Fruit fly (Drosophila melanogaster): ENCODE results near the gene Arl4.

Arl4 gene

DNA sequence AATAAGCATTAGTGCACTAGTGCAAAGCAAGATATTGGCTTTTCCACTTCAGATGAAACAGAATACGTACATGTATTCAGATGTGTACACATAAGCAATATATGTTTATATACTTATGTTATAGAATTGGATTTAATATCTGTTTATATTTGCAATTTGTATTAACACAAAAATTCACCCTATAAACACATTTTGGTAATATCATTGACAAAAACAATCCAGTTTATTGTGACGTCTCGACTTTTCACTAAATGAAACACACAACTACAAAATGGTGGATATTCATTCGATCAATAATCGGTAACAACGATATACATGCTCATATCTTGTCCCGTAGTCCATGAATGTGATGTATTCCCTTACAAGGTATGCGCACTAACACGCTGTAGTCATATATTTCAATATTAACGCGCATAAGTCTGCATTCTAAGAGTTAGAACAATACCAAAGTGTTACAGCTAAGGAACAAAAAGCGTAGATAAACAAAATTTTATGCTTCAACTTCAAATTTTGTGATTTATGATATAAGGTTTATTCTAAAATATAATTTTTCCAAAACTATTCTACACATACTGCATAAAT is 26.6 kb upstream of the Arl4 start, which contains the start of gene CG31998:
CG31998 (minus strand) TSS at position 275 of the 582 bp plus-strand sequence.
- TF ChIP-seq D1 (tag; optimal IDR thresholded peaks at IDR 0.05) (peak; percentile 22), CG13204 (GFP tag; optimal IDR thresholded peaks at IDR 0.05) (no peak), CG15710 (tag; optimal IDR thresholded peaks at IDR 0.05) (peak; percentile 15)

DNA sequence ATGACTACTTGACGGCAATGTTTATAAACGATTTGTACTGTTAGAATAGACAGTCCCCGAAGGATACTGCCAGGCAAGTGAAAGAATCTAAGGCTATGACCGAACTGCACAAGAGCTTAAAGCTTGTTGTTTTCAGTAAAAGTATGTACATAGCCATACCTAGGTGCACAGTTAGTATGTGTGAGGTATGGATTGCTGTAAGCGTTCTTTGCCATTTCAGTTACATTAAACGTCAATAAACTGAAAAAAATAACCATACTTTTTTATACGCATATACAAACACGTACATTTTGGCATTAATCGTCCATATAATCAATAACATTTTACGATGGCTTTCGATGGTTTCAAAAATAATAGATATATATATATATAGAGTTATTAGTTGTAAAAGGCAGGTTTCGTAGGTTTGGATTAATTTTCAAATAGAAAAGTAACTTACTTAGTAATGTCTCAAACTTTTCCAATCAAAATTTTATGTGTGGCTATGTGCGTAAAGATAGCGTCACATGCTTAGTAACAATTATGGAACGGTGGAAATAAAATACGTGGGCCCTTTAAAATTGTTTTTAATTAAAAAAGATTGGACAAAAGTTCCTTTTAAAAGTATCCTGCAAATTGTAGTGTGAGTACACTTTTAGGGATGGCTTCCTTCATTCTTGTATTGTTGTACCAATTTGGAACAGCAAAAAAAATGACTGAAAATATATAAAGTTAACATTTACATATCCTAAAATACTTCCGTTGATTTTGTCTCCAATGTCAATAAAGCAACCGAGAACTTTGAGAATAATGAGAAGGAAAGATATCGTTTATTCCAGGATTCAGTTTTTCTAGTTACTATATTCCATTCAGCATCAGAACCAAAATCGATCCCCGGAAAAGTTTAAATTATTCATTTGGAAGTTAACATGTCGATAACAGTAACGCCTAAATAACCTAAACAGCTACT is 14.5 kb upstream of the Arl4 start, which contains the start of gene Abcd1:
Abcd1 (minus strand) TSS at position 444 of the 949 bp plus-strand sequence.
- TF ChIP-seq CG12605 (GFP tag; IDR thresholded peaks at IDR 0.05) (no peak), Ets98B (GFP tag; IDR thresholded peaks at IDR 0.05) (no peak), Snoo (tag; optimal IDR thresholded peaks at IDR 0.05) (no peak), fd96Ca (GFP tag; IDR thresholded peaks at IDR 0.05) (no peak), CG4496 (GFP tag; IDR thresholded peaks at IDR 0.05) (no peak), D1 (tag; optimal IDR thresholded peaks at IDR 0.05) (no peak), rn (GFP tag; IDR thresholded peaks at IDR 0.05) (no peak), Pif1B (GFP tag; optimal IDR thresholded peaks at IDR 0.05) (no peak), CG14655 (GFP tag; optimal IDR thresholded peaks at IDR 0.05) (no peak)

DNA sequence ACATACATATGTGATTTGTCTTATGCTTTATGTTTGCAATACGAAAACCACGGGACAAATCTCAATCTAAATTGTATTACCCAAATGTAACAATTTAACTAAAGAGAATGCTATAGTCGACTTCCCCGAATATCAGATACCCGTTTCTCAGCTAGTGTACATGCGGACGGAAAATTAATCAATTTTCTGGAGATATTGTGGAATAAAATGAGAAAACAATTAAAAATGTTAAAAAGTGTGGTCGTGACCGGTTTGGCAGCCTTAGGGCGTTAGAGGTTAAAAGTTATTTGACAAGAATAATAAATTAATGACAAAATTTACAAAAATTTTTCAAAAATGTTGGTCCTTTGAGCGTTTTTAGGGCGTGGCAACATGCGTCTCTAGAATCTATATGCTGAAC is 13.4 kb upstream of the Arl4 start:
- no peak for TF ChIP-seq CG14655 (GFP tag; optimal IDR thresholded peaks at IDR 0.05)
- no peak for TF ChIP-seq CG8301 (tag; optimal IDR thresholded peaks at IDR 0.05)
- TF ChIP-seq CG32121 (GFP tag; IDR thresholded peaks at IDR 0.05): no peak
- no peak for TF ChIP-seq fd96Ca (GFP tag; IDR thresholded peaks at IDR 0.05)
- TF ChIP-seq CG9948 (tag; optimal IDR thresholded peaks at IDR 0.05): no peak
- no peak for TF ChIP-seq Pif1B (GFP tag; optimal IDR thresholded peaks at IDR 0.05)

DNA sequence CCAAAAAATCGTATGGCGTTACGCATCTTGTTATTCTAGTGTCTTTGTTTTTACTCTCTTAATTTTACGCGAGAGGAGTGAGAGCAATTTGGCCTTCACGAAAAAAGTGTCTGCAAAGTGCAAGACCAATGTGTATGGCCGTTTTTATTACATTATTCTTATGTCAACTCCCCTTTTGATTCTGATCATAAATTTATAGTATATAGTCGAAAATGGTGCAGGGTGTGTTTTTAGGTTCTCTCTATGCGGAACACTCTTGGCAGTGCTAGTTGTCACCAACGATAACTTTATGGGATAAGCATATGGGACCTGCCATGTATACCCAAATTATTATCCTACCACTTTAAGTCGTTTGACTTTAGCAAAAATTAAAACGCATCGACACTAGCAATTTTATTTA is 4.5 kb upstream of the Arl4 start:
- TF ChIP-seq CG12605 (GFP tag; IDR thresholded peaks at IDR 0.05): no peak
- TF ChIP-seq CG15710 (tag; optimal IDR thresholded peaks at IDR 0.05): no peak
- no peak for TF ChIP-seq Pif1B (GFP tag; optimal IDR thresholded peaks at IDR 0.05)
- no peak for TF ChIP-seq Ets98B (GFP tag; IDR thresholded peaks at IDR 0.05)
- TF ChIP-seq rn (GFP tag; IDR thresholded peaks at IDR 0.05): no peak
- no peak for TF ChIP-seq CG8301 (tag; optimal IDR thresholded peaks at IDR 0.05)
- no peak for TF ChIP-seq EcR (GFP tag; optimal IDR thresholded peaks at IDR 0.05)
- TF ChIP-seq CG8159 (tag; optimal IDR thresholded peaks at IDR 0.05): no peak
- TF ChIP-seq Snoo (tag; optimal IDR thresholded peaks at IDR 0.05): no peak
- TF ChIP-seq Pif1A (GFP tag; optimal IDR thresholded peaks at IDR 0.05): no peak
- TF ChIP-seq CG14655 (GFP tag; optimal IDR thresholded peaks at IDR 0.05): no peak
- no peak for TF ChIP-seq gl (tag; optimal IDR thresholded peaks at IDR 0.05)
- no peak for TF ChIP-seq CG17806 (tag; optimal IDR thresholded peaks at IDR 0.05)
- no peak for TF ChIP-seq D1 (tag; optimal IDR thresholded peaks at IDR 0.05)
- no peak for TF ChIP-seq CG10348 (GFP tag; IDR thresholded peaks at IDR 0.05)
- no peak for TF ChIP-seq CG32121 (GFP tag; IDR thresholded peaks at IDR 0.05)
- no peak for TF ChIP-seq fd96Ca (GFP tag; IDR thresholded peaks at IDR 0.05)
- TF ChIP-seq CG9948 (tag; optimal IDR thresholded peaks at IDR 0.05): no peak
- no peak for TF ChIP-seq CG13204 (GFP tag; optimal IDR thresholded peaks at IDR 0.05)

DNA sequence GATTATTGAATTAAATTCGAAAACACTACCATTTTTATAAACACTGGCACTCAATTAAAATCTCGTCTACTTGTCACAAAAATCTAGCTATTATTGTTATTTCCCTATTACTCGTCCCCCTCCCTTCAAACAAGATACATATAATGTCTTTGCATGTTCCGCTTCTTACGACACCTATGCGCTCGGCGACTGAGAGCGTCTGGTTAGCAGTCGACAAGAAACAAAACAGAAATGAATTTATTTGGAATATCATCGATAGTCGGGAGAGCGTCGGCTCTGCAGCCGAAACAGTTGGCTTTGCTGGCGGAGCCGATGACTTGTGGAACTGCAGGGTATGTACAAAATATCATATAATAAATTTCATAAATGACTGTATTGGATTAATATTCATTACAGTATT is 2.5 kb upstream of the Arl4 start:
- TF ChIP-seq CG15710 (tag; optimal IDR thresholded peaks at IDR 0.05): no peak
- TF ChIP-seq Ets98B (GFP tag; IDR thresholded peaks at IDR 0.05): no peak
- no peak for TF ChIP-seq CG17806 (tag; optimal IDR thresholded peaks at IDR 0.05)
- no peak for TF ChIP-seq rn (GFP tag; IDR thresholded peaks at IDR 0.05)
- no peak for TF ChIP-seq Snoo (tag; optimal IDR thresholded peaks at IDR 0.05)
- TF ChIP-seq CG13204 (GFP tag; optimal IDR thresholded peaks at IDR 0.05): no peak
- TF ChIP-seq D1 (tag; optimal IDR thresholded peaks at IDR 0.05): no peak
- no peak for TF ChIP-seq CG9948 (tag; optimal IDR thresholded peaks at IDR 0.05)

DNA sequence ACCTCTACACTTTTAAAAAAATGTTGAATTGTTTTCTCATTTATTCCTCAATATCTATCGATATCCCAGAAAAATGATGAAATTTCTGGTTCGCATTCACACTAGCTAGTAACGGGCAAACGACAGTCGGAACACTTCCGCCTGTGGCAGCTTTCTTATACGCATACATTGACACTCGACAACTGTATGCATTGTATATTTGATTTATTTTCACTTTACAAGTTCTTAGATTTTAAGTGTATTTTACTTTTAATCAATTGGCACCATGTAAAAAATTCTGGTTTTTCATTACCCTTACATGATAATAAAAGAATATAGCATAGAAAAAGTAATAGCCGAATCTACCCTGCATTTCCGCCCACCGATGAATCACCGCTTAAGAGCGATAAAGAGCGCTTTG is 1.6 kb upstream of the Arl4 start:
- TF ChIP-seq CG8159 (tag; optimal IDR thresholded peaks at IDR 0.05): no peak
- no peak for TF ChIP-seq EcR (GFP tag; optimal IDR thresholded peaks at IDR 0.05)
- no peak for TF ChIP-seq CG34367 (tag; optimal IDR thresholded peaks at IDR 0.05)
- no peak for TF ChIP-seq CG12605 (GFP tag; IDR thresholded peaks at IDR 0.05)
- no peak for TF ChIP-seq Ets98B (GFP tag; IDR thresholded peaks at IDR 0.05)
- TF ChIP-seq CG17806 (tag; optimal IDR thresholded peaks at IDR 0.05): no peak
- TF ChIP-seq gl (tag; optimal IDR thresholded peaks at IDR 0.05): no peak
- TF ChIP-seq CG13204 (GFP tag; optimal IDR thresholded peaks at IDR 0.05): no peak

DNA sequence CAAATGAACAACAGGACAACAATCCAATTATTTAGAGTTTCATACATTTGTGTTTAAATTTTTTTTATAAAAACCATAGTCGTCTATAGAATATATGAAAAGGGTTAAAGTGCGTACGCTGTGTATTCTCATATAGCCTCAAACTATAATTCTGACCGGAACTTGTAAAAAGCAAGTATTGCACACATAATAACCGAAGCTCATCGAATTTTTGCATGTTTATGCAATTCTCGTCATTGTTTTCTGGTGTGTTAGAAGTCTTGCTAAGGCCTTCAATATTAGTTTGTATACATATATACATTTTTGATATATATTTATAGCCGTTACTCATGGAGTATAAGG is 702 bp upstream of the Arl4 start:
- TF ChIP-seq CG4496 (GFP tag; IDR thresholded peaks at IDR 0.05): no peak
- TF ChIP-seq CG8159 (tag; optimal IDR thresholded peaks at IDR 0.05): no peak
- no peak for TF ChIP-seq CG15710 (tag; optimal IDR thresholded peaks at IDR 0.05)
- no peak for TF ChIP-seq CG12605 (GFP tag; IDR thresholded peaks at IDR 0.05)
- no peak for TF ChIP-seq CG10348 (GFP tag; IDR thresholded peaks at IDR 0.05)
- no peak for TF ChIP-seq CG8301 (tag; optimal IDR thresholded peaks at IDR 0.05)
- TF ChIP-seq EcR (GFP tag; optimal IDR thresholded peaks at IDR 0.05): no peak
- TF ChIP-seq CG14655 (GFP tag; optimal IDR thresholded peaks at IDR 0.05): no peak
- no peak for TF ChIP-seq D1 (tag; optimal IDR thresholded peaks at IDR 0.05)
- no peak for TF ChIP-seq Pif1A (GFP tag; optimal IDR thresholded peaks at IDR 0.05)
- TF ChIP-seq CG34367 (tag; optimal IDR thresholded peaks at IDR 0.05): no peak
- no peak for TF ChIP-seq Pif1B (GFP tag; optimal IDR thresholded peaks at IDR 0.05)
